Fruit fly (Drosophila melanogaster): Measurements from ENCODE around the gene CLS.

The CLS gene

DNA sequence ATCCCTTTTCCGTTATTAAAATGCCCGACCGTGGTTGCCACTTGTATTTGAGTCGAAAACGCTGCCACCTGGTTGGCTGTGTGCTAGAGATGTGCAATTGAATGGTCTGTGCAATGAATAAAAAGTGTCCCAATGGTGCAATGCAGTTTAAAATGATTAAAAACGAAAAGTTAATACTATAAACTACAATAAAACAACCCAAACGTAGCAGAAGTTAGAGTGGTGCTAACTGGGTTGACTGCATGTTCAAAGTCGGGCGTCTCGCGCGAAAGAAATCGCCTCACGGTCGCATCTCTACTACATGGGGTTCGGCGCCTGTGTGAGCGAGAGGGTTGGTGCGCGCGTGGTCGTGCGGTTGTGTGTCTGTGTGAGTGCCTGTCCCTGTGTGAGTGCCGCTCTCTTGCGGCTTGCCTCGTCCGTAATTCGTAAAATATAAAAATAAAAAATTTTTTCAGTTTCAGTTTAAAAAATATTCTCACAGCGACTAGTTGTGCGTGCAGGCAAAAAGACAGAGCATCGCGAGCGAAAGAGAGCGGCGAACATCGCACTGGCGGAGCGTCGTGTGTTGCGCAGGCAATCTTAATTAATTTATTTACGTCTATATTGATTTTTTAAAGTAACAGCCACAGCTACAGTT lies 40.2 kb downstream of the CLS start (continued):
- TF ChIP-seq CG11762 (GFP tag; optimal IDR thresholded peaks at IDR 0.05; ENCODE audit: insufficient read depth): peak; percentile 74
- peak; percentile 52 for TF ChIP-seq fkh (GFP tag; optimal IDR thresholded peaks at IDR 0.05)
- TF ChIP-seq OdsH (GFP tag; optimal IDR thresholded peaks at IDR 0.05): peak; percentile 86
- peak; percentile 92 for TF ChIP-seq esn (GFP tag; optimal IDR thresholded peaks at IDR 0.05)
- TF ChIP-seq CG16779 (tag; optimal IDR thresholded peaks at IDR 0.05): peak; percentile 81
- peak; percentile 69 for TF ChIP-seq fd85E (GFP tag; optimal IDR thresholded peaks at IDR 0.05)
- TF ChIP-seq Sox102F (GFP tag; optimal IDR thresholded peaks at IDR 0.05): peak; percentile 74
- TF ChIP-seq topi (GFP tag; optimal IDR thresholded peaks at IDR 0.05): peak; percentile 85
- TF ChIP-seq spab (GFP tag; optimal IDR thresholded peaks at IDR 0.05): peak; percentile 44
- TF ChIP-seq CG34406 (GFP tag; optimal IDR thresholded peaks at IDR 0.05): peak; percentile 73
- TF ChIP-seq CG8632 (GFP tag; optimal IDR thresholded peaks at IDR 0.05): peak; percentile 82
- TF ChIP-seq CG32006 (GFP tag; optimal IDR thresholded peaks at IDR 0.05): peak; percentile 81
- TF ChIP-seq CG10631 (GFP tag; optimal IDR thresholded peaks at IDR 0.05): peak; percentile 92
- peak; percentile 48 for TF ChIP-seq vri (GFP tag; optimal IDR thresholded peaks at IDR 0.05)
- TF ChIP-seq CG15336 (GFP tag; IDR thresholded peaks at IDR 0.05): peak; percentile 71
- TF ChIP-seq Hr39 (GFP tag; optimal IDR thresholded peaks at IDR 0.05): peak; percentile 96
- peak; percentile 90 for TF ChIP-seq Sox14 (GFP tag; optimal IDR thresholded peaks at IDR 0.05)
- TF ChIP-seq Ets21C (GFP tag; optimal IDR thresholded peaks at IDR 0.05): peak; percentile 89
- TF ChIP-seq CG1621 (tag; optimal IDR thresholded peaks at IDR 0.05): peak; percentile 75
- TF ChIP-seq fd59A (GFP tag; optimal IDR thresholded peaks at IDR 0.05): peak; percentile 68
- TF ChIP-seq CG6163 (GFP tag; IDR thresholded peaks at IDR 0.05): peak; percentile 86
- peak; percentile 93 for TF ChIP-seq lz (GFP tag; optimal IDR thresholded peaks at IDR 0.05)
- peak; percentile 54 to 74 for TF ChIP-seq ss (GFP tag; optimal IDR thresholded peaks at IDR 0.05)
- TF ChIP-seq Eip78C (GFP tag): peak; percentile 93
- TF ChIP-seq CG3032 (tag; optimal IDR thresholded peaks at IDR 0.05): peak; percentile 86
- peak; percentile 81 for TF ChIP-seq achi (GFP tag; optimal IDR thresholded peaks at IDR 0.05)
- TF ChIP-seq cyc (GFP tag; optimal IDR thresholded peaks at IDR 0.05): peak; percentile 95
- TF ChIP-seq Hr38 (GFP tag; optimal IDR thresholded peaks at IDR 0.05): peak; percentile 58
- TF ChIP-seq Blimp-1 (GFP tag; optimal IDR thresholded peaks at IDR 0.05): peak; percentile 68
- peak; percentile 58 to 76 for TF ChIP-seq salr (GFP tag; optimal IDR thresholded peaks at IDR 0.05)
- peak; percentile 85 for TF ChIP-seq dac (GFP tag; optimal IDR thresholded peaks at IDR 0.05)
- peak; percentile 18 for TF ChIP-seq CG9139 (GFP tag; optimal IDR thresholded peaks at IDR 0.05)
- no peak for TF ChIP-seq Eip93F (GFP tag; optimal IDR thresholded peaks at IDR 0.05)
- peak; percentile 90 for TF ChIP-seq Met (GFP tag; optimal IDR thresholded peaks at IDR 0.05)
- peak; percentile 78 for TF ChIP-seq CG10669 (GFP tag; optimal IDR thresholded peaks at IDR 0.05)
- TF ChIP-seq CG6276 (GFP tag; optimal IDR thresholded peaks at IDR 0.05): no peak
- TF ChIP-seq CG11294 (GFP tag; IDR thresholded peaks at IDR 0.05): peak; percentile 63; the same call in 1 of the 2 replicates
- peak; percentile 78 for TF ChIP-seq Ets96B (tag; optimal IDR thresholded peaks at IDR 0.05)
- peak; percentile 99 for TF ChIP-seq svp (GFP tag)
- TF ChIP-seq CG8319 (GFP tag; optimal IDR thresholded peaks at IDR 0.05): peak; percentile 80
- TF ChIP-seq Lpt (GFP tag; optimal IDR thresholded peaks at IDR 0.05): peak; percentile 39
- peak; percentile 96 for TF ChIP-seq CG31627 (GFP tag; optimal IDR thresholded peaks at IDR 0.05)

DNA sequence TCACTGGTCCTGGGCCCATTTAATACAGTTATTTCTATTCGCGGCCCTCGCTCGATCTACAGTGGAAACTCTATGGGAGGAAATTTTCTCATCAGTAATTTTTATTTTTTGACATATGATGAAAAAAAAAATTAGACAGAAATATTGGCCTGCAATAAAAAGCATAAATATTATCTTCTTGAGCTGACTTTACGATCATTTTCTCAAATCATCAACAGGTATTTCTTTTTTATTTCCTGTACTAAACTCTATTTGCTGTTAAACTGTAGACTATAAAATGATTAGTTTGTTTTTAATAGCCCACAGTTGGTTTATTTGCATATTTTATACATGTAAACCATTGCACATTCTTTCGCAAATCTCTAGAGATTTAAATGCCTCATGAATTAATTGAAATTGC lies 43.0 kb downstream of the CLS start:
- peak; percentile 14 for TF ChIP-seq Eip75B (GFP tag; optimal IDR thresholded peaks at IDR 0.05)
- peak; percentile 9 for TF ChIP-seq Ets96B (tag; optimal IDR thresholded peaks at IDR 0.05)
- peak; percentile 65 for TF ChIP-seq Eip78C (GFP tag)
- no peak for TF ChIP-seq dsx (GFP tag; optimal IDR thresholded peaks at IDR 0.05; ENCODE audit: poor library complexity, severe bottlenecking)
- no peak for TF ChIP-seq svp (GFP tag)
- peak; percentile 14 for TF ChIP-seq achi (GFP tag; optimal IDR thresholded peaks at IDR 0.05)
- TF ChIP-seq Sox102F (GFP tag; optimal IDR thresholded peaks at IDR 0.05): no peak
- TF ChIP-seq CG6808 (GFP tag; optimal IDR thresholded peaks at IDR 0.05): peak; percentile 31
- TF ChIP-seq CG10669 (GFP tag; optimal IDR thresholded peaks at IDR 0.05): peak; percentile 19
- TF ChIP-seq CG32006 (GFP tag; optimal IDR thresholded peaks at IDR 0.05): no peak
- peak; percentile 3 for TF ChIP-seq spab (GFP tag; optimal IDR thresholded peaks at IDR 0.05)
- TF ChIP-seq OdsH (GFP tag; optimal IDR thresholded peaks at IDR 0.05): no peak
- no peak for TF ChIP-seq fd59A (GFP tag; optimal IDR thresholded peaks at IDR 0.05)
- TF ChIP-seq CG6163 (GFP tag; IDR thresholded peaks at IDR 0.05): 0 out of 3 replicates have a peak, but pooled peaks have one; percentile 26
